Fruit fly (Drosophila melanogaster): Measurements from ENCODE around the gene kon.
A peak's percentile ranks its signal among the peaks of the same experiment; 100 is the strongest.

The kon gene

DNA sequence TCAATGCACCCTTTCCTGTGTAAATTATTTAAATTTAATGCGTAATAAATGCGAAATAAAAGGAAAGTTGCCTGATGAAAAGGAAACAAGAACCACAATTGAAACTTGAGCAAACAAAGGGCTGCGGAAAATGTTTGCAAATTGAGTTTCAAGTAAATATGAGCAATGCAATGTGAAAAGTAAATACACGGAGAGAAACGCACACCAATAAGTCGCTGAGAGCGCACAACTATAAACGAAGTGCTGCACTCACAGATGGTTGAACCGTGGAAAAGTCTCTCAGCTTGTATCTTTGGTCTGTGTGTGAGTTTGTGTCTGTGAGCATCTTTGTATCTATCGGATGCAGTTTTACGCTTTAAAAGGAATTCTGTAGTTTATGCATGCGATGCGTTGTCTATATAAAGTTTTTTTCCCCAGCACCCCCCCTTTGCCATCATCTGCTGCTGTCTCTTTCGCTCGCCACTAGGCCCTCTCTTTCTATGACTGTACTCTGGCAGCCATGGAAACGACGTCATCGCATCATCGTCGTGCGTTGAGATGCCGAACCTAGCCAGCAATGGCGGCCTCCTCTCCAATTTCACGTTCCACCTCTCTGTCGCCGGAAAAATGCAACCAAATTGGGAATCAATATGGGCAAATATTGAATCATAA is 44.0 kb downstream of the kon start:
- TF ChIP-seq Hand (GFP tag; optimal IDR thresholded peaks at IDR 0.05), result no peak
- TF ChIP-seq grn (GFP tag; optimal IDR thresholded peaks at IDR 0.05), result no peak
- no peak for TF ChIP-seq zen (tag; optimal IDR thresholded peaks at IDR 0.05)
- TF ChIP-seq Drgx (GFP tag; IDR thresholded peaks at IDR 0.05), result peak; percentile 76
- no peak for TF ChIP-seq jumu (GFP tag; optimal IDR thresholded peaks at IDR 0.05)
- peak; percentile 51 for TF ChIP-seq sens (GFP tag)
- TF ChIP-seq CG6765 (GFP tag; optimal IDR thresholded peaks at IDR 0.05), result no peak
- no peak for TF ChIP-seq gem (tag; optimal IDR thresholded peaks at IDR 0.05)
- no peak for TF ChIP-seq CG1792 (GFP tag; optimal IDR thresholded peaks at IDR 0.05)
- no peak for TF ChIP-seq az2 (GFP tag; optimal IDR thresholded peaks at IDR 0.05)
- no peak for TF ChIP-seq CG10979 (tag; optimal IDR thresholded peaks at IDR 0.05)
- TF ChIP-seq CG7556 (GFP tag; optimal IDR thresholded peaks at IDR 0.05), result no peak
- peak; percentile 67 for TF ChIP-seq Deaf1 (tag; optimal IDR thresholded peaks at IDR 0.05)
- TF ChIP-seq Sry-δ (GFP tag; optimal IDR thresholded peaks at IDR 0.05), result no peak
- no peak for TF ChIP-seq CG6813 (GFP tag; optimal IDR thresholded peaks at IDR 0.05)
- TF ChIP-seq Nf-YA (GFP tag; IDR thresholded peaks at IDR 0.05), result no peak
- TF ChIP-seq Abd-B (GFP tag; optimal IDR thresholded peaks at IDR 0.05), result no peak
- TF ChIP-seq pum (GFP tag; optimal IDR thresholded peaks at IDR 0.05), result no peak
- TF ChIP-seq crol (GFP tag; IDR thresholded peaks at IDR 0.05), result peak; percentile 67
- TF ChIP-seq ham (GFP tag; IDR thresholded peaks at IDR 0.05), result no peak
- no peak for TF ChIP-seq CG11560 (tag; IDR thresholded peaks at IDR 0.05)
- TF ChIP-seq Dll (GFP tag; IDR thresholded peaks at IDR 0.05; ENCODE audit: partially characterized antibody), result no peak
- TF ChIP-seq lilli (GFP tag; optimal IDR thresholded peaks at IDR 0.05), result no peak
- no peak for TF ChIP-seq Rfx (GFP tag; IDR thresholded peaks at IDR 0.05)
- TF ChIP-seq CG17328 (GFP tag; IDR thresholded peaks at IDR 0.05), result no peak
- no peak for TF ChIP-seq CG11247 (GFP tag; IDR thresholded peaks at IDR 0.05)
- no peak for TF ChIP-seq Mrtf (GFP tag; IDR thresholded peaks at IDR 0.05)
- TF ChIP-seq CG9932 (GFP tag; IDR thresholded peaks at IDR 0.05), result no peak
- TF ChIP-seq CG30020 (tag; optimal IDR thresholded peaks at IDR 0.05), result no peak
- no peak for TF ChIP-seq tll (GFP tag; optimal IDR thresholded peaks at IDR 0.05)
- peak; percentile 17 for TF ChIP-seq CG1832 (GFP tag; optimal IDR thresholded peaks at IDR 0.05)
- TF ChIP-seq sna (GFP tag; IDR thresholded peaks at IDR 0.05; ENCODE audit: partially characterized antibody), result no peak
- TF ChIP-seq wek (GFP tag; optimal IDR thresholded peaks at IDR 0.05), result no peak
- no peak for TF ChIP-seq ewg (GFP tag; optimal IDR thresholded peaks at IDR 0.05)
- TF ChIP-seq gro (GFP tag; optimal IDR thresholded peaks at IDR 0.05), result no peak
- TF ChIP-seq Nf-YB (GFP tag; optimal IDR thresholded peaks at IDR 0.05), result no peak
- no peak for TF ChIP-seq CG9215 (GFP tag; IDR thresholded peaks at IDR 0.05)
- no peak for TF ChIP-seq btn (GFP tag; optimal IDR thresholded peaks at IDR 0.05)
- peak; percentile 61 for TF ChIP-seq nom (GFP tag; optimal IDR thresholded peaks at IDR 0.05)
- TF ChIP-seq Aef1 (GFP tag; IDR thresholded peaks at IDR 0.05), result no peak
- TF ChIP-seq al (GFP tag; IDR thresholded peaks at IDR 0.05), result no peak
- no peak for TF ChIP-seq dysf (GFP tag; IDR thresholded peaks at IDR 0.05)
- TF ChIP-seq inv (GFP tag; IDR thresholded peaks at IDR 0.05; ENCODE audit: partially characterized antibody), result no peak
- TF ChIP-seq ken (GFP tag; IDR thresholded peaks at IDR 0.05), result 0 out of 3 replicates have a peak, but pooled peaks have one; percentile 8
- TF ChIP-seq dan (GFP tag; IDR thresholded peaks at IDR 0.05), result no peak
- TF ChIP-seq Nf-YC (tag; optimal IDR thresholded peaks at IDR 0.05), result no peak
- TF ChIP-seq sd (tag; optimal IDR thresholded peaks at IDR 0.05), result no peak
- no peak for TF ChIP-seq lab (GFP tag; optimal IDR thresholded peaks at IDR 0.05)
- no peak for TF ChIP-seq CG11093 (GFP tag; IDR thresholded peaks at IDR 0.05)
- no peak for TF ChIP-seq twi (tag; optimal IDR thresholded peaks at IDR 0.05)
- no peak for TF ChIP-seq CG13424 (tag; optimal IDR thresholded peaks at IDR 0.05)
